Worm (Caenorhabditis elegans) whole organism, midembryonic: ENCODE measurements around the gene gst-30.

Source experiments
- T22C8.4 ChIP-seq: fragments of 200-800 bp; sonication (Bioruptor generic); IDR thresholded peaks from 2 replicates; pipeline ENCODE4 v1.3.6; 2022; ENCODE audit warnings: missing genetic modification characterization, missing compliant biosample characterization
- flt-1 ChIP-seq: fragments of 200-800 bp; sonication (Bioruptor generic); IDR thresholded peaks from 2 replicates; pipeline ENCODE4 v1.3.6; 2022; ENCODE audit warnings: missing genetic modification characterization, missing compliant biosample characterization
- ref-1 ChIP-seq: fragments of 200-800 bp; sonication (Bioruptor generic); conservative IDR thresholded peaks from 2 replicates; pipeline ENCODE4 v1.3.6; 2022; ENCODE audit warnings: missing genetic modification reagents, missing genetic modification characterization, missing compliant biosample characterization
- tab-1 ChIP-seq: fragments of 200-800 bp; sonication (Bioruptor generic); IDR thresholded peaks from 2 replicates; pipeline ENCODE4 v1.3.6; 2022; ENCODE audit warnings: missing genetic modification characterization, missing compliant biosample characterization
- ztf-23 ChIP-seq: fragments of 200-800 bp; sonication (Bioruptor generic); IDR thresholded peaks from 2 replicates; pipeline ENCODE4 v1.3.6; 2022; ENCODE audit warnings: missing genetic modification reagents, missing genetic modification characterization, missing compliant biosample characterization
- ztf-29 ChIP-seq: fragments of 200-800 bp; sonication (Bioruptor generic); IDR thresholded peaks from 2 replicates; pipeline ENCODE4 v1.3.6; 2022; ENCODE audit warnings: missing genetic modification reagents, missing genetic modification characterization, missing compliant biosample characterization

- TF ChIP-seq ref-1 (GFP tag; lab: Robert Waterston, UW) = no peak
- no peak for TF ChIP-seq T22C8.4 (GFP tag; lab: Robert Waterston, UW)
- no peak for TF ChIP-seq ztf-23 (GFP tag; lab: Robert Waterston, UW)
- TF ChIP-seq flt-1 (GFP tag; lab: Robert Waterston, UW) = no peak
- TF ChIP-seq tab-1 (GFP tag; lab: Robert Waterston, UW) = no peak
- TF ChIP-seq ztf-29 (GFP tag; lab: Robert Waterston, UW) = no peak
Observed at ce11 chrII:4885976-4886375, 48.9 kb downstream of the gst-30 start, which contains the start of gene R05F9.7.
